Fruit fly (Drosophila melanogaster) whole organism, embryonic: ENCODE data around the gene CG5969.

Experiments used
- Adf1 ChIP-seq: fragments of 200-800 bp; sonication (Bioruptor generic); IDR thresholded peaks from 2 replicates; pipeline ENCODE4 v1.3.6; 2022; ENCODE audit warnings: missing biosample characterization, missing genetic modification characterization
- Bgb ChIP-seq: fragments of 200-800 bp; sonication (Bioruptor generic); IDR thresholded peaks from 2 replicates; pipeline ENCODE4 v1.3.6; 2022; ENCODE audit warnings: missing biosample characterization, missing genetic modification characterization; ENCODE audit not compliant: partially characterized antibody
- CG10321 ChIP-seq: fragments of 200-800 bp; sonication (Bioruptor generic); IDR thresholded peaks from 2 replicates; pipeline ENCODE4 v1.3.6; 2022; ENCODE audit warnings: missing biosample characterization, missing genetic modification characterization
- CG10462 ChIP-seq: fragments of 200-800 bp; sonication (Bioruptor generic); optimal IDR thresholded peaks from 2 replicates; lab custom pipeline; 2016; ENCODE audit warnings: missing biosample characterization, missing genetic modification characterization
- CG11398 ChIP-seq: fragments of 200-800 bp; sonication (Bioruptor generic); optimal IDR thresholded peaks from 2 replicates; lab custom pipeline; 2016; ENCODE audit warnings: missing biosample characterization, missing genetic modification characterization
- CG11504 ChIP-seq: fragments of 200-800 bp; sonication (Bioruptor generic); optimal IDR thresholded peaks from 3 replicates; lab custom pipeline; 2019; ENCODE audit warnings: missing biosample characterization, mild to moderate bottlenecking, missing genetic modification characterization, moderate library complexity
- CG12071 ChIP-seq: fragments of 200-800 bp; sonication (Bioruptor generic); optimal IDR thresholded peaks from 3 replicates; lab custom pipeline; 2018; ENCODE audit warnings: missing biosample characterization, mild to moderate bottlenecking, missing genetic modification characterization
- CG1233 ChIP-seq: fragments of 200-800 bp; sonication (Bioruptor generic); optimal IDR thresholded peaks from 4 replicates; lab custom pipeline; 2018; ENCODE audit warnings: missing biosample characterization, mild to moderate bottlenecking, missing genetic modification characterization
- CG12391 ChIP-seq: fragments of 200-800 bp; sonication (Bioruptor generic); optimal IDR thresholded peaks from 3 replicates; lab custom pipeline; 2018; ENCODE audit warnings: missing biosample characterization, mild to moderate bottlenecking, missing genetic modification characterization, moderate library complexity
- CG12659 ChIP-seq: fragments of 200-800 bp; sonication (Bioruptor generic); optimal IDR thresholded peaks from 3 replicates; lab custom pipeline; 2017; ENCODE audit warnings: mild to moderate bottlenecking, missing biosample characterization, missing genetic modification reagents, missing genetic modification characterization
- CG12942 ChIP-seq: fragments of 200-800 bp; sonication (Bioruptor generic); optimal IDR thresholded peaks from 3 replicates; lab custom pipeline; 2016; ENCODE audit warnings: missing biosample characterization, missing genetic modification characterization
- CG13287 ChIP-seq: fragments of 200-800 bp; sonication (Bioruptor generic); IDR thresholded peaks from 2 replicates; pipeline ENCODE4 v1.3.6; 2022; ENCODE audit warnings: missing biosample characterization, missing genetic modification characterization; ENCODE audit not compliant: partially characterized antibody
- CG13296 ChIP-seq: fragments of 200-800 bp; sonication (Bioruptor generic); optimal IDR thresholded peaks from 3 replicates; lab custom pipeline; 2018; ENCODE audit warnings: missing biosample characterization, mild to moderate bottlenecking, missing genetic modification characterization
- CG30403 ChIP-seq: fragments of 200-800 bp; sonication (Bioruptor generic); optimal IDR thresholded peaks from 3 replicates; lab custom pipeline; 2016; ENCODE audit warnings: missing biosample characterization, missing genetic modification characterization
- CG31365 ChIP-seq: fragments of 200-800 bp; sonication (Bioruptor generic); optimal IDR thresholded peaks from 2 replicates; lab custom pipeline; 2018; ENCODE audit warnings: missing biosample characterization, mild to moderate bottlenecking, missing genetic modification characterization
- CG33213 ChIP-seq: fragments of 200-800 bp; sonication (Bioruptor generic); optimal IDR thresholded peaks from 3 replicates; lab custom pipeline; 2016; ENCODE audit warnings: missing biosample characterization, missing genetic modification characterization
- CG4617 ChIP-seq: fragments of 200-800 bp; sonication (Bioruptor generic); optimal IDR thresholded peaks from 3 replicates; lab custom pipeline; 2016; ENCODE audit warnings: missing biosample characterization, missing genetic modification characterization, borderline replicate concordance
- CG6683 ChIP-seq: fragments of 200-800 bp; sonication (Bioruptor generic); optimal IDR thresholded peaks from 2 replicates; lab custom pipeline; 2017; ENCODE audit warnings: missing biosample characterization, mild to moderate bottlenecking, missing genetic modification characterization, missing genetic modification reagents
- CG7987 ChIP-seq: fragments of 200-800 bp; sonication (Bioruptor generic); optimal IDR thresholded peaks from 2 replicates; lab custom pipeline; 2018; ENCODE audit warnings: missing biosample characterization, mild to moderate bottlenecking, missing genetic modification characterization, moderate library complexity
- Chrac-16 ChIP-seq: fragments of 200-800 bp; sonication (Bioruptor generic); optimal IDR thresholded peaks from 3 replicates; lab custom pipeline; 2016; ENCODE audit warnings: missing biosample characterization, missing genetic modification characterization
- Fer1 ChIP-seq: fragments of 200-800 bp; sonication (Bioruptor generic); optimal IDR thresholded peaks from 2 replicates; lab custom pipeline; 2017; ENCODE audit warnings: missing biosample characterization, mild to moderate bottlenecking, missing genetic modification characterization
- Kr ChIP-seq: fragments of 200-800 bp; sonication (Bioruptor generic); optimal IDR thresholded peaks from 2 replicates; lab custom pipeline; 2017; ENCODE audit warnings: missing biosample characterization, mild to moderate bottlenecking, missing genetic modification characterization
- Lim3 ChIP-seq: fragments of 200-800 bp; sonication (Bioruptor generic); IDR thresholded peaks from 2 replicates; pipeline ENCODE4 v1.3.6; 2022; ENCODE audit warnings: missing biosample characterization, missing genetic modification characterization
- Sin3A ChIP-seq: fragments of >200 bp; optimal IDR thresholded peaks from 2 replicates; lab custom pipeline; 2018
- Ssrp ChIP-seq: fragments of 200-800 bp; sonication (Bioruptor generic); optimal IDR thresholded peaks from 2 replicates; lab custom pipeline; 2018; ENCODE audit warnings: missing biosample characterization, mild to moderate bottlenecking, missing genetic modification characterization, moderate library complexity
- al ChIP-seq: fragments of 200-800 bp; sonication (Bioruptor generic); IDR thresholded peaks from 2 replicates; pipeline ENCODE4 v1.3.6; 2022; ENCODE audit warnings: missing biosample characterization, missing genetic modification characterization
- ato ChIP-seq: fragments of 200-800 bp; sonication (Bioruptor generic); IDR thresholded peaks from 2 replicates; pipeline ENCODE4 v1.3.6; 2022; ENCODE audit warnings: missing biosample characterization, missing genetic modification characterization; ENCODE audit not compliant: partially characterized antibody
- az2 ChIP-seq: fragments of 200-800 bp; sonication (Bioruptor generic); optimal IDR thresholded peaks from 3 replicates; lab custom pipeline; 2016; ENCODE audit warnings: missing biosample characterization, missing genetic modification characterization
- bsh ChIP-seq, 2 experiments: fragments of 200-800 bp; sonication (Bioruptor generic); optimal IDR thresholded peaks; 2 replicates each; lab custom pipeline; 2017 to 2018; ENCODE audit warnings: mild to moderate bottlenecking in 2 of 2, missing biosample characterization in 2 of 2, missing genetic modification characterization in 2 of 2, moderate library complexity in 1 of 2
- chif ChIP-seq, 2 experiments: fragments of 200-800 bp; sonication (Bioruptor generic); optimal IDR thresholded peaks; 3 replicates each; lab custom pipeline; 2016; ENCODE audit warnings: missing biosample characterization in 2 of 2, missing genetic modification characterization in 2 of 2
- chn ChIP-seq: fragments of 200-800 bp; sonication (Bioruptor generic); optimal IDR thresholded peaks from 2 replicates; lab custom pipeline; 2016; ENCODE audit warnings: missing biosample characterization, missing genetic modification characterization
- cwo ChIP-seq: fragments of 200-800 bp; sonication (Bioruptor generic); optimal IDR thresholded peaks from 3 replicates; lab custom pipeline; 2017; ENCODE audit warnings: missing biosample characterization, missing genetic modification characterization, mild to moderate bottlenecking, moderate library complexity, missing genetic modification reagents
- disco-r ChIP-seq: fragments of 200-800 bp; sonication (Bioruptor generic); optimal IDR thresholded peaks from 2 replicates; lab custom pipeline; 2016; ENCODE audit warnings: missing biosample characterization, missing genetic modification characterization
- fd102C ChIP-seq: fragments of 200-800 bp; sonication (Bioruptor generic); optimal IDR thresholded peaks from 2 replicates; lab custom pipeline; 2018; ENCODE audit warnings: missing biosample characterization, mild to moderate bottlenecking, missing genetic modification characterization, moderate library complexity
- grau ChIP-seq: fragments of 200-800 bp; optimal IDR thresholded peaks from 3 replicates; lab custom pipeline; 2019; ENCODE audit warnings: missing biosample characterization, mild to moderate bottlenecking, missing genetic modification characterization, moderate library complexity
- knrl ChIP-seq: fragments of 200-800 bp; sonication (Bioruptor generic); IDR thresholded peaks from 3 replicates; pipeline ENCODE4 v1.3.6; 2022; ENCODE audit warnings: missing biosample characterization, missing genetic modification characterization; ENCODE audit not compliant: partially characterized antibody
- lilli ChIP-seq: fragments of 200-800 bp; sonication (Bioruptor generic); optimal IDR thresholded peaks from 3 replicates; lab custom pipeline; 2016; ENCODE audit warnings: missing biosample characterization, missing genetic modification characterization
- lola ChIP-seq, 3 experiments: fragments of >200 bp in 2 of 3; fragments of 200-800 bp in 1 of 3; sonication (Bioruptor generic) in 1 of 3; optimal IDR thresholded peaks; 2 replicates each; lab custom pipeline; 2017 to 2019; ENCODE audit warnings: missing biosample characterization in 3 of 3, missing genetic modification characterization in 3 of 3, mild to moderate bottlenecking in 1 of 3, moderate library complexity in 1 of 3
- nerfin-1 ChIP-seq: fragments of 200-800 bp; sonication (Bioruptor generic); optimal IDR thresholded peaks from 3 replicates; lab custom pipeline; 2019; ENCODE audit warnings: missing biosample characterization, mild to moderate bottlenecking, missing genetic modification characterization, moderate library complexity
- otp ChIP-seq: fragments of 200-800 bp; sonication (Bioruptor generic); IDR thresholded peaks from 3 replicates; pipeline ENCODE4, ENCODE4 v1.3.6; 2022; ENCODE audit warnings: missing biosample characterization, missing genetic modification characterization
- prd ChIP-seq, 3 experiments: fragments of >200 bp in 2 of 3; fragments of 200-800 bp in 1 of 3; sonication (Bioruptor generic) in 1 of 3; optimal IDR thresholded peaks in 2 of 3; IDR thresholded peaks in 1 of 3; 2 replicates in 2 of 3; 3 replicates in 1 of 3; pipeline versions ENCODE4 v1.3.6 to Lab custom; 2017 to 2022; ENCODE audit warnings: missing biosample characterization in 1 of 3, missing genetic modification characterization in 1 of 3
- pros ChIP-seq: fragments of 200-800 bp; sonication (Bioruptor generic); optimal IDR thresholded peaks from 3 replicates; lab custom pipeline; 2019; ENCODE audit warnings: missing biosample characterization, mild to moderate bottlenecking, missing genetic modification characterization, moderate library complexity
- sd ChIP-seq: fragments of 200-800 bp; sonication (Bioruptor generic); optimal IDR thresholded peaks from 3 replicates; lab custom pipeline; 2018; ENCODE audit warnings: missing biosample characterization, mild to moderate bottlenecking, missing genetic modification characterization, moderate library complexity
- slou ChIP-seq: fragments of 200-800 bp; sonication (Bioruptor generic); optimal IDR thresholded peaks from 3 replicates; lab custom pipeline; 2016; ENCODE audit warnings: missing biosample characterization, missing genetic modification characterization
- sug ChIP-seq: fragments of 200-800 bp; optimal IDR thresholded peaks from 2 replicates; lab custom pipeline; 2019; ENCODE audit warnings: missing biosample characterization, mild to moderate bottlenecking, missing genetic modification characterization, moderate library complexity
- tin ChIP-seq: fragments of 200-800 bp; sonication (Bioruptor generic); optimal IDR thresholded peaks from 3 replicates; lab custom pipeline; 2016; ENCODE audit warnings: missing biosample characterization, missing genetic modification characterization
- tio ChIP-seq: fragments of 200-800 bp; sonication (Bioruptor generic); optimal IDR thresholded peaks from 2 replicates; lab custom pipeline; 2017; ENCODE audit warnings: missing biosample characterization, missing genetic modification characterization, inconsistent platforms
- twi ChIP-seq: fragments of 200-800 bp; optimal IDR thresholded peaks from 2 replicates; lab custom pipeline; 2019; ENCODE audit warnings: missing biosample characterization, mild to moderate bottlenecking, missing genetic modification characterization, moderate library complexity
- zfh1 ChIP-seq: fragments of 200-800 bp; sonication (Bioruptor generic); IDR thresholded peaks from 3 replicates; pipeline ENCODE4 v1.3.6; 2022; ENCODE audit warnings: missing biosample characterization, missing genetic modification characterization

CG5969 gene

dm6 chr3L:20520687-20521169 lies 47.1 kb downstream of the CG5969 start, which contains the start of the genes mTerf3 and CG5104:
mTerf3 (minus strand) TSS chr3L:20520772.
CG5104 (plus strand) TSS chr3L:20521009.
- no peak for TF ChIP-seq al (GFP tag; lab: Robert Waterston, UW)
- TF ChIP-seq slou, result no peak
- no peak for TF ChIP-seq CG11398 (GFP tag; lab: Kevin White, UChicago)
- TF ChIP-seq disco-r (GFP tag; lab: Kevin White, UChicago), result no peak
- TF ChIP-seq Adf1 (GFP tag; lab: Robert Waterston, UW), result no peak
- TF ChIP-seq tio (GFP tag; lab: Kevin White, UChicago), result no peak
- no peak for TF ChIP-seq ato (GFP tag; lab: Robert Waterston, UW)
- TF ChIP-seq CG1233, result no peak
- peak; percentile 66 for TF ChIP-seq CG12659 (GFP tag; lab: Kevin White, UChicago)
- TF ChIP-seq zfh1 (GFP tag; lab: Robert Waterston, UW), result peak; percentile 30; the same call in 1 of the 3 replicates
- TF ChIP-seq sug (tag; lab: Kevin White, UChicago), result peak; percentile 34
- TF ChIP-seq CG13287, result peak; percentile 30; the same call in 1 of the 2 replicates
- no peak for TF ChIP-seq chif (GFP tag; optimal IDR thresholded peaks at IDR 0.05; lab: Kevin White, UChicago)
- peak; percentile 86 for TF ChIP-seq sd (tag; lab: Kevin White, UChicago)
- TF ChIP-seq prd (optimal IDR thresholded peaks at IDR 0.05; lab: Kevin White, UChicago), result no peak
- peak; percentile 33; the same call in 1 of the 3 replicates for TF ChIP-seq prd (GFP tag; IDR thresholded peaks at IDR 0.05; lab: Robert Waterston, UW)
- TF ChIP-seq bsh (GFP tag; optimal IDR thresholded peaks at IDR 0.05; lab: Kevin White, UChicago), result no peak
- peak; percentile 19 for TF ChIP-seq az2 (GFP tag; lab: Kevin White, UChicago)
- no peak for TF ChIP-seq Kr (GFP tag; lab: Kevin White, UChicago)
- TF ChIP-seq CG12071, result no peak
- no peak for TF ChIP-seq twi (tag; lab: Kevin White, UChicago)
- TF ChIP-seq pros (GFP tag; lab: Kevin White, UChicago), result no peak
- TF ChIP-seq CG33213 (GFP tag; lab: Kevin White, UChicago), result no peak
- TF ChIP-seq tin (GFP tag; lab: Kevin White, UChicago), result peak; percentile 22
- TF ChIP-seq CG10462 (GFP tag; lab: Kevin White, UChicago), result no peak
- TF ChIP-seq CG6683 (GFP tag; lab: Kevin White, UChicago), result no peak
- peak; percentile 47 for TF ChIP-seq CG4617
- no peak for TF ChIP-seq Lim3
- TF ChIP-seq fd102C (GFP tag; lab: Kevin White, UChicago), result no peak
- no peak for TF ChIP-seq chn (GFP tag; lab: Kevin White, UChicago)
- peak; percentile 61 for TF ChIP-seq CG11504 (tag; lab: Kevin White, UChicago)
- no peak for TF ChIP-seq Bgb (GFP tag; lab: Robert Waterston, UW)
- peak; percentile 50 for TF ChIP-seq lilli
- TF ChIP-seq lola (GFP tag; optimal IDR thresholded peaks at IDR 0.05; lab: Kevin White, UChicago), result peak in 1 of 3 experiments; percentile 34
- TF ChIP-seq cwo (GFP tag; lab: Kevin White, UChicago), result no peak
- TF ChIP-seq Ssrp (tag; lab: Kevin White, UChicago), result peak; percentile 7
- TF ChIP-seq Sin3A (lab: Kevin White, UChicago), result peak; percentile 33
- TF ChIP-seq CG30403 (GFP tag; lab: Kevin White, UChicago), result peak; percentile 49
- no peak for TF ChIP-seq otp
- peak; percentile 86 for TF ChIP-seq nerfin-1 (tag; lab: Kevin White, UChicago)
- peak; percentile 17 for TF ChIP-seq Fer1 (GFP tag; lab: Kevin White, UChicago)
- peak; percentile 54 for TF ChIP-seq CG12391 (tag; lab: Kevin White, UChicago)
- no peak for TF ChIP-seq CG13296 (GFP tag; lab: Kevin White, UChicago)
- TF ChIP-seq CG12942 (GFP tag; lab: Kevin White, UChicago), result peak; percentile 18
- TF ChIP-seq grau (tag; lab: Kevin White, UChicago), result peak; percentile 41
- no peak for TF ChIP-seq CG31365
- no peak for TF ChIP-seq CG10321 (GFP tag; lab: Robert Waterston, UW)
- TF ChIP-seq Chrac-16, result peak; percentile 5
- TF ChIP-seq CG7987 (GFP tag; lab: Kevin White, UChicago), result no peak
- TF ChIP-seq knrl (GFP tag; lab: Robert Waterston, UW), result peak; percentile 35; the same call in 1 of the 3 replicates
